Worm (Caenorhabditis elegans): ENCODE data around the gene str-31.

Gene str-31

ce11 chrV:7501194-7501593, 7.3 kb downstream of the str-31 start:
- TF ChIP-seq pes-1 (GFP tag; IDR thresholded peaks at IDR 0.05): no peak
- no peak for TF ChIP-seq scrt-1 (GFP tag; IDR thresholded peaks at IDR 0.05)
- no peak for TF ChIP-seq flt-1 (GFP tag; IDR thresholded peaks at IDR 0.05)
- no peak for TF ChIP-seq ama-1 (optimal IDR thresholded peaks at IDR 0.05)
- no peak for TF ChIP-seq ceh-36 (tag; optimal IDR thresholded peaks at IDR 0.05)
- no peak for TF ChIP-seq F13C5.2 (tag; optimal IDR thresholded peaks at IDR 0.05)
- no peak for TF ChIP-seq ceh-13 (GFP tag; optimal IDR thresholded peaks at IDR 0.05)
- TF ChIP-seq hmg-4 (GFP tag; optimal IDR thresholded peaks at IDR 0.05): no peak
- TF ChIP-seq ets-7 (tag; optimal IDR thresholded peaks at IDR 0.05): no peak
- no peak for TF ChIP-seq tbx-37 (GFP tag; conservative IDR thresholded peaks at IDR 0.05)

- TF ChIP-seq hmg-4 (GFP tag; optimal IDR thresholded peaks at IDR 0.05): no peak
- TF ChIP-seq ets-7 (tag; optimal IDR thresholded peaks at IDR 0.05): no peak
- TF ChIP-seq ceh-36 (tag; optimal IDR thresholded peaks at IDR 0.05): no peak
- no peak for TF ChIP-seq B0310.2 (tag; optimal IDR thresholded peaks at IDR 0.05)
- TF ChIP-seq tbx-11 (GFP tag; IDR thresholded peaks at IDR 0.05): no peak
- TF ChIP-seq flt-1 (GFP tag; IDR thresholded peaks at IDR 0.05): no peak
- TF ChIP-seq F13C5.2 (tag; optimal IDR thresholded peaks at IDR 0.05): no peak
- TF ChIP-seq tbx-37 (GFP tag; conservative IDR thresholded peaks at IDR 0.05): no peak
- TF ChIP-seq hnd-1 (tag; optimal IDR thresholded peaks at IDR 0.05): no peak
- TF ChIP-seq scrt-1 (GFP tag; IDR thresholded peaks at IDR 0.05): no peak
- no peak for TF ChIP-seq sea-1 (GFP tag; conservative IDR thresholded peaks at IDR 0.05)
- TF ChIP-seq hmbx-1 (tag; optimal IDR thresholded peaks at IDR 0.05): no peak
- no peak for TF ChIP-seq tra-4 (tag; optimal IDR thresholded peaks at IDR 0.05)
- no peak for TF ChIP-seq ama-1 (optimal IDR thresholded peaks at IDR 0.05)
- no peak for TF ChIP-seq pes-1 (GFP tag; IDR thresholded peaks at IDR 0.05)
- no peak for TF ChIP-seq aly-1 (tag; optimal IDR thresholded peaks at IDR 0.05)
- TF ChIP-seq ceh-13 (GFP tag; optimal IDR thresholded peaks at IDR 0.05): no peak
These were observed 11.0 kb downstream of the str-31 start, which contains the start of gene srh-79 for ce11 chrV:7497440-7497839. Gene srh-79, plus strand, starts transcription at chrV:7497740.

ce11 chrV:7495189-7495588, 13.3 kb downstream of the str-31 start, which contains the start of gene srbc-11:
Gene srbc-11, minus strand, starts transcription at chrV:7495289.
- TF ChIP-seq tra-4 (tag; optimal IDR thresholded peaks at IDR 0.05) (no peak), ceh-13 (GFP tag; optimal IDR thresholded peaks at IDR 0.05) (no peak), flt-1 (GFP tag; IDR thresholded peaks at IDR 0.05) (no peak), hmbx-1 (tag; optimal IDR thresholded peaks at IDR 0.05) (no peak)

ce11 chrV:7492924-7493323, 15.5 kb downstream of the str-31 start, which contains the start of gene srbc-10:
Gene srbc-10, minus strand, starts transcription at chrV:7493024.
- TF ChIP-seq sea-1 (GFP tag; conservative IDR thresholded peaks at IDR 0.05): no peak
- TF ChIP-seq ama-1 (optimal IDR thresholded peaks at IDR 0.05): no peak
- TF ChIP-seq ceh-13 (GFP tag; optimal IDR thresholded peaks at IDR 0.05): no peak
- no peak for TF ChIP-seq aly-1 (tag; optimal IDR thresholded peaks at IDR 0.05)
- TF ChIP-seq scrt-1 (GFP tag; IDR thresholded peaks at IDR 0.05): no peak
- TF ChIP-seq ceh-36 (tag; optimal IDR thresholded peaks at IDR 0.05): no peak
- TF ChIP-seq tbx-11 (GFP tag; IDR thresholded peaks at IDR 0.05): no peak
- TF ChIP-seq B0310.2 (tag; optimal IDR thresholded peaks at IDR 0.05): no peak
- TF ChIP-seq flt-1 (GFP tag; IDR thresholded peaks at IDR 0.05): no peak
- no peak for TF ChIP-seq hmbx-1 (tag; optimal IDR thresholded peaks at IDR 0.05)
- no peak for TF ChIP-seq pes-1 (GFP tag; IDR thresholded peaks at IDR 0.05)
- no peak for TF ChIP-seq hnd-1 (tag; optimal IDR thresholded peaks at IDR 0.05)
- TF ChIP-seq hmg-4 (GFP tag; optimal IDR thresholded peaks at IDR 0.05): no peak
- no peak for TF ChIP-seq F13C5.2 (tag; optimal IDR thresholded peaks at IDR 0.05)

DNA sequence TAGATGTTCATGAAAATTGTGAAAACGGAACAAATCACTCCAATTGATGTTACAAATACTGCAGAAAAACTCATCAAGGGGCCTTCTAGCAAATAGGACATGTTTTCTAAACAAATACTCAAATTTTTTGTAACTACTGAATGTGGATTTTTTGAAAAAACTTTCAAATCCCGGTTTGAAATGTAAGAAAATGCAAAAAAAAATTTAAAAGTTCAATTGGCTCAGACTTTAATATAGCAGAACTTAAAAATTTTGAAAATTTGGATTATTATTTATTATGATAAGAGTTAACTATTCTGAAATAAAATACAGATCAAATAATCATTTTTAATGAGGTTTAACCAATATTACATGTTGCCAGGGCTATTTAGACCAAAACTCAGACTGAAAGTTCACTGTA, 18.1 kb downstream of the str-31 start, which contains the start of gene srbc-9:
Gene srbc-9 (minus strand): TSS at position 101 of the 400 bp plus-strand sequence.
- TF ChIP-seq pes-1 (GFP tag; IDR thresholded peaks at IDR 0.05) (no peak), B0310.2 (tag; optimal IDR thresholded peaks at IDR 0.05) (no peak), hnd-1 (tag; optimal IDR thresholded peaks at IDR 0.05) (no peak), hmg-4 (GFP tag; optimal IDR thresholded peaks at IDR 0.05) (no peak), tra-4 (tag; optimal IDR thresholded peaks at IDR 0.05) (no peak), sea-1 (GFP tag; conservative IDR thresholded peaks at IDR 0.05) (no peak), tbx-37 (GFP tag; conservative IDR thresholded peaks at IDR 0.05) (no peak), F13C5.2 (tag; optimal IDR thresholded peaks at IDR 0.05) (no peak), scrt-1 (GFP tag; IDR thresholded peaks at IDR 0.05) (no peak), flt-1 (GFP tag; IDR thresholded peaks at IDR 0.05) (no peak), hmbx-1 (tag; optimal IDR thresholded peaks at IDR 0.05) (no peak), ceh-13 (GFP tag; optimal IDR thresholded peaks at IDR 0.05) (no peak), ets-7 (tag; optimal IDR thresholded peaks at IDR 0.05) (no peak), aly-1 (tag; optimal IDR thresholded peaks at IDR 0.05) (no peak), ama-1 (optimal IDR thresholded peaks at IDR 0.05) (no peak)

DNA sequence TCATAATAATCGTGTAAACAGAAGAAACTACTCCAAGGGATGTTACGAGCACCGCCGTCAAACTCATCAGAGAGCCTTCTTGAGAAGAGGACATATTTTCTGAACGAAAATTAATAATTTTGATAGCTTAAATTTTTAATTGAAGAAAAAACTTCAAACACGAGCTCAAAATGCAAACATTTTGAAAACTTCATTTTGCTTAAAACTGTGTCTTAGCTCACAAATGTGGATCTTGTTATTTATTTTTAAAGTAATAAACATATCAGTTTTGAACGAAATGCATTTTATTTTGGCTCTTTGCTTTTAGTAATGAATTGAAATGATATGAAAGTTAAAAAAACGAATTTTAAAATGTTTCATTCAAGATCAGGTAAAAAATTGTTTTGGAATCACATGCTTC, 20.9 kb downstream of the str-31 start, which contains the start of gene srbc-7:
Gene srbc-7 (minus strand): TSS at position 101 of the 400 bp plus-strand sequence.
- TF ChIP-seq ceh-36 (tag; optimal IDR thresholded peaks at IDR 0.05) (no peak), hmbx-1 (tag; optimal IDR thresholded peaks at IDR 0.05) (no peak), flt-1 (GFP tag; IDR thresholded peaks at IDR 0.05) (no peak), F13C5.2 (tag; optimal IDR thresholded peaks at IDR 0.05) (no peak), sea-1 (GFP tag; conservative IDR thresholded peaks at IDR 0.05) (no peak), hnd-1 (tag; optimal IDR thresholded peaks at IDR 0.05) (no peak), ceh-13 (GFP tag; optimal IDR thresholded peaks at IDR 0.05) (no peak)

DNA sequence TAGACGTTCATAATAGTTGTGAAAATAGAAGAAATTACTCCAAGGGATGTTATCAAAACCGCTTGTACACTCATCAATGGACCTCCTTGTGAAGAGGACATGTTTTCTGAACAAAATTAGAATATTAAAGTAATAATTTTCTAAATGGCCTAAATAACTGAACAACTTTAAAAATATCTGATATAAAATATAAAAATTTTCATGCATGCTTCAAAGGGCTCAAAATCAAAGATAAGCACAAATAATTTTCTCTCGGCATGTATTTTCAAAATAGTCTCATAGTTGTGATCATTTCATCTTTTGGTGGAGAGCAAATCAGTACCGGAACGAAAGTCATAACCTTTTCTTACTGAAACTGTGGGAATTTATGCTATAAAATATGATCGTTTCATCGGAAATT, 23.5 kb downstream of the str-31 start, which contains the start of gene srbc-8:
Gene srbc-8 (minus strand): TSS at position 101 of the 400 bp plus-strand sequence.
- no peak for TF ChIP-seq scrt-1 (GFP tag; IDR thresholded peaks at IDR 0.05)

DNA sequence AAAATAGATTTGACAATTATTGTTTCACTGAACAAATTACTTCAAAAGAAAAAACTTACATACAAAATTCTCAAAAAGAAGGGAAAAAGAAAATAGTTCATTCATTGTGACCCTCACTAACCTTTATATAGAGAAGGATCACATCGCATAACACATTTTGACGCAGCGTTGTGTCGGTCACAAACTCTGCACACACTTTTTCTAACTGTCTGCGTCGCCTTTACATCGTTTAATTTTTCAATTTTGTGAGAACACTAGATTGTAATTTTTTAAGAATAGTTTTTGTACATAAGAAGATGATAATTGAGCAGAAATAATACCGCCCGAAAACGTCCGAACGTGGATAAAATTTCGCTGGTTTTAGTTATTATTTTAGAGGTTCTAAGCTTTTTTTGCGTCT, 27.5 kb downstream of the str-31 start, which contains the start of gene C18B10.6:
Gene C18B10.6 (minus strand): TSS at position 101 of the 400 bp plus-strand sequence.
- TF ChIP-seq aly-1 (tag; optimal IDR thresholded peaks at IDR 0.05) (no peak), ceh-13 (GFP tag; optimal IDR thresholded peaks at IDR 0.05) (no peak), hnd-1 (tag; optimal IDR thresholded peaks at IDR 0.05) (no peak), ets-7 (tag; optimal IDR thresholded peaks at IDR 0.05) (no peak), tbx-37 (GFP tag; conservative IDR thresholded peaks at IDR 0.05) (no peak)
